Fruit fly (Drosophila melanogaster) whole organism, embryonic: Measurements from ENCODE around the gene Smu1.

Experiments
- Atf3 ChIP-seq: fragments of 200-800 bp; sonication (Bioruptor generic); optimal IDR thresholded peaks from 3 replicates; lab custom pipeline; 2016; ENCODE audit warnings: missing biosample characterization, missing genetic modification characterization
- Bteb2 ChIP-seq: fragments of 200-800 bp; sonication (Bioruptor generic); optimal IDR thresholded peaks from 2 replicates; lab custom pipeline; 2016; ENCODE audit warnings: missing biosample characterization, missing genetic modification characterization
- C15 ChIP-seq: fragments of 200-800 bp; sonication (Bioruptor generic); IDR thresholded peaks from 3 replicates; pipeline ENCODE4 v1.3.6; 2022; ENCODE audit warnings: missing biosample characterization, missing genetic modification characterization
- CG10654 ChIP-seq: fragments of 200-800 bp; sonication (Bioruptor generic); optimal IDR thresholded peaks from 2 replicates; lab custom pipeline; 2016; ENCODE audit warnings: missing biosample characterization, missing genetic modification characterization
- CG13123 ChIP-seq: fragments of 200-800 bp; sonication (Bioruptor generic); optimal IDR thresholded peaks from 2 replicates; lab custom pipeline; 2016; ENCODE audit warnings: missing biosample characterization, missing genetic modification characterization
- CG13624 ChIP-seq: fragments of 200-800 bp; sonication (Bioruptor generic); optimal IDR thresholded peaks from 2 replicates; lab custom pipeline; 2016; ENCODE audit warnings: missing biosample characterization, missing genetic modification characterization
- CG13775 ChIP-seq: fragments of 200-800 bp; sonication (Bioruptor generic); optimal IDR thresholded peaks from 3 replicates; lab custom pipeline; 2017; ENCODE audit warnings: missing biosample characterization, mild to moderate bottlenecking, missing genetic modification characterization
- CG14860 ChIP-seq: fragments of 200-800 bp; sonication (Bioruptor generic); IDR thresholded peaks from 3 replicates; pipeline ENCODE4 v1.3.6; 2022; ENCODE audit warnings: missing biosample characterization, missing genetic modification characterization; ENCODE audit not compliant: partially characterized antibody
- CG14965 ChIP-seq: fragments of 200-800 bp; sonication (Bioruptor generic); optimal IDR thresholded peaks from 2 replicates; lab custom pipeline; 2016; ENCODE audit warnings: missing biosample characterization, missing genetic modification characterization, borderline replicate concordance
- CG15011 ChIP-seq: fragments of 200-800 bp; sonication (Bioruptor generic); optimal IDR thresholded peaks from 3 replicates; lab custom pipeline; 2018; ENCODE audit warnings: missing biosample characterization, mild to moderate bottlenecking, missing genetic modification characterization
- CG1647 ChIP-seq: fragments of 200-800 bp; sonication (Bioruptor generic); optimal IDR thresholded peaks from 3 replicates; lab custom pipeline; 2016; ENCODE audit warnings: missing biosample characterization, missing genetic modification characterization
- CG17829 ChIP-seq: fragments of 200-800 bp; optimal IDR thresholded peaks from 2 replicates; lab custom pipeline; 2019; ENCODE audit warnings: missing biosample characterization, mild to moderate bottlenecking, missing genetic modification characterization, moderate library complexity
- CG17912 ChIP-seq: fragments of 200-800 bp; sonication (Bioruptor generic); optimal IDR thresholded peaks from 2 replicates; lab custom pipeline; 2018; ENCODE audit warnings: missing biosample characterization, mild to moderate bottlenecking, missing genetic modification characterization
- CG2120 ChIP-seq: fragments of 200-800 bp; sonication (Bioruptor generic); optimal IDR thresholded peaks from 3 replicates; lab custom pipeline; 2016; ENCODE audit warnings: missing biosample characterization, missing genetic modification characterization
- CG2202 ChIP-seq: fragments of 200-800 bp; sonication (Bioruptor generic); optimal IDR thresholded peaks from 2 replicates; lab custom pipeline; 2018; ENCODE audit warnings: missing biosample characterization, mild to moderate bottlenecking, missing genetic modification characterization
- CG32532 ChIP-seq: fragments of 200-800 bp; sonication (Bioruptor generic); IDR thresholded peaks from 2 replicates; pipeline ENCODE4 v1.3.6; 2022; ENCODE audit warnings: missing biosample characterization, missing genetic modification characterization
- CG3407 ChIP-seq: fragments of 200-800 bp; sonication (Bioruptor generic); optimal IDR thresholded peaks from 2 replicates; lab custom pipeline; 2018; ENCODE audit warnings: missing biosample characterization, mild to moderate bottlenecking, missing genetic modification characterization
- CG3838 ChIP-seq: fragments of 200-800 bp; sonication (Bioruptor generic); optimal IDR thresholded peaks from 3 replicates; lab custom pipeline; 2016; ENCODE audit warnings: missing biosample characterization, missing genetic modification characterization
- CG4360 ChIP-seq: fragments of 200-800 bp; sonication (Bioruptor generic); IDR thresholded peaks from 2 replicates; pipeline ENCODE4 v1.3.6; 2022; ENCODE audit warnings: missing biosample characterization, missing genetic modification characterization
- CG4730 ChIP-seq: fragments of 200-800 bp; sonication (Bioruptor generic); IDR thresholded peaks from 2 replicates; pipeline ENCODE4 v1.3.6; 2022; ENCODE audit warnings: missing biosample characterization, missing genetic modification characterization
- CG6175 ChIP-seq: fragments of 200-800 bp; sonication (Bioruptor generic); IDR thresholded peaks from 3 replicates; pipeline ENCODE4 v1.3.6; 2022; ENCODE audit warnings: missing biosample characterization, missing genetic modification characterization
- CG6689 ChIP-seq: fragments of 200-800 bp; sonication (Bioruptor generic); IDR thresholded peaks from 2 replicates; pipeline ENCODE4 v1.3.6; 2022; ENCODE audit warnings: missing biosample characterization, missing genetic modification characterization
- CG7556 ChIP-seq: fragments of 200-800 bp; sonication (Bioruptor generic); optimal IDR thresholded peaks from 2 replicates; lab custom pipeline; 2017; ENCODE audit warnings: missing biosample characterization, mild to moderate bottlenecking, missing genetic modification characterization
- CG8290 ChIP-seq, 3 experiments: fragments of 200-800 bp; sonication (Bioruptor generic); optimal IDR thresholded peaks; 2 replicates each; lab custom pipeline; 2016 to 2019; ENCODE audit warnings: missing biosample characterization in 3 of 3, missing genetic modification characterization in 3 of 3, mild to moderate bottlenecking in 2 of 3, moderate library complexity in 1 of 3
- CG8765 ChIP-seq: fragments of 200-800 bp; sonication (Bioruptor generic); IDR thresholded peaks from 2 replicates; pipeline ENCODE4 v1.3.6; 2022; ENCODE audit warnings: missing biosample characterization, missing genetic modification characterization
- Dad ChIP-seq: fragments of 200-800 bp; sonication (Bioruptor generic); optimal IDR thresholded peaks from 3 replicates; lab custom pipeline; 2016; ENCODE audit warnings: missing biosample characterization, missing genetic modification characterization
- Drgx ChIP-seq: fragments of 200-800 bp; sonication (Bioruptor generic); IDR thresholded peaks from 2 replicates; pipeline ENCODE4 v1.3.6; 2022; ENCODE audit warnings: missing biosample characterization, missing genetic modification characterization
- Hsf ChIP-seq: fragments of 200-800 bp; sonication (Bioruptor generic); optimal IDR thresholded peaks from 3 replicates; lab custom pipeline; 2016; ENCODE audit warnings: missing biosample characterization, missing genetic modification characterization
- Lpt ChIP-seq: fragments of >200 bp; optimal IDR thresholded peaks from 2 replicates; lab custom pipeline; 2018; ENCODE audit warnings: missing biosample characterization, missing genetic modification characterization
- Nf-YA ChIP-seq: fragments of 200-800 bp; sonication (Bioruptor generic); IDR thresholded peaks from 2 replicates; pipeline ENCODE4 v1.3.6; 2022; ENCODE audit warnings: missing biosample characterization, missing genetic modification characterization
- Taf1 ChIP-seq: fragments of 200-800 bp; sonication (Bioruptor generic); IDR thresholded peaks from 2 replicates; pipeline ENCODE4 v1.3.6; 2022; ENCODE audit warnings: missing biosample characterization, missing genetic modification characterization
- ac ChIP-seq: fragments of 200-800 bp; sonication (Bioruptor generic); optimal IDR thresholded peaks from 3 replicates; lab custom pipeline; 2017; ENCODE audit warnings: missing biosample characterization, mild to moderate bottlenecking, missing genetic modification characterization
- ash1 ChIP-seq: fragments of 200-800 bp; sonication (Bioruptor generic); optimal IDR thresholded peaks from 2 replicates; lab custom pipeline; 2018; ENCODE audit warnings: missing biosample characterization, mild to moderate bottlenecking, missing genetic modification characterization
- bbx ChIP-seq: fragments of 200-800 bp; sonication (Bioruptor generic); IDR thresholded peaks from 2 replicates; pipeline ENCODE4 v1.3.6; 2022; ENCODE audit warnings: missing biosample characterization, missing genetic modification characterization; ENCODE audit not compliant: partially characterized antibody
- btn ChIP-seq: fragments of 200-800 bp; sonication (Bioruptor generic); optimal IDR thresholded peaks from 2 replicates; lab custom pipeline; 2016; ENCODE audit warnings: missing biosample characterization, missing genetic modification characterization
- caup ChIP-seq: fragments of 200-800 bp; sonication (Bioruptor generic); optimal IDR thresholded peaks from 3 replicates; lab custom pipeline; 2017; ENCODE audit warnings: missing biosample characterization, mild to moderate bottlenecking, missing genetic modification characterization, moderate library complexity; ENCODE audit not compliant: severe bottlenecking
- crc ChIP-seq: fragments of 200-800 bp; sonication (Bioruptor generic); optimal IDR thresholded peaks from 2 replicates; lab custom pipeline; 2016; ENCODE audit warnings: missing biosample characterization, missing genetic modification characterization
- gro ChIP-seq: fragments of 200-800 bp; sonication (Bioruptor generic); optimal IDR thresholded peaks from 2 replicates; lab custom pipeline; 2016; ENCODE audit warnings: missing biosample characterization, missing genetic modification characterization
- ken ChIP-seq: fragments of 200-800 bp; sonication (Bioruptor generic); IDR thresholded peaks from 3 replicates; pipeline ENCODE4 v1.3.6; 2022; ENCODE audit warnings: missing biosample characterization, missing genetic modification characterization
- lab ChIP-seq: fragments of 200-800 bp; sonication (Bioruptor generic); optimal IDR thresholded peaks from 3 replicates; lab custom pipeline; 2017; ENCODE audit warnings: missing biosample characterization, missing genetic modification characterization, mild to moderate bottlenecking, moderate library complexity, missing genetic modification reagents
- oc ChIP-seq: fragments of 200-800 bp; sonication (Bioruptor generic); optimal IDR thresholded peaks from 2 replicates; lab custom pipeline; 2018; ENCODE audit warnings: missing biosample characterization, mild to moderate bottlenecking, missing genetic modification characterization, moderate library complexity
- prd ChIP-seq, 3 experiments: fragments of >200 bp in 2 of 3; fragments of 200-800 bp in 1 of 3; sonication (Bioruptor generic) in 1 of 3; optimal IDR thresholded peaks in 2 of 3; IDR thresholded peaks in 1 of 3; 2 replicates in 2 of 3; 3 replicates in 1 of 3; pipeline versions ENCODE4 v1.3.6 to Lab custom; 2017 to 2022; ENCODE audit warnings: missing biosample characterization in 1 of 3, missing genetic modification characterization in 1 of 3
- sd ChIP-seq: fragments of 200-800 bp; sonication (Bioruptor generic); optimal IDR thresholded peaks from 3 replicates; lab custom pipeline; 2018; ENCODE audit warnings: missing biosample characterization, mild to moderate bottlenecking, missing genetic modification characterization, moderate library complexity
- sim ChIP-seq: fragments of 200-800 bp; sonication (Bioruptor generic); IDR thresholded peaks from 2 replicates; pipeline ENCODE4 v1.3.6; 2022; ENCODE audit warnings: missing biosample characterization, missing genetic modification characterization
- stwl ChIP-seq: fragments of 200-800 bp; sonication (Bioruptor generic); optimal IDR thresholded peaks from 3 replicates; lab custom pipeline; 2018; ENCODE audit warnings: missing biosample characterization, mild to moderate bottlenecking, missing genetic modification characterization, moderate library complexity
- tio ChIP-seq: fragments of 200-800 bp; sonication (Bioruptor generic); optimal IDR thresholded peaks from 2 replicates; lab custom pipeline; 2017; ENCODE audit warnings: missing biosample characterization, missing genetic modification characterization, inconsistent platforms
- ttk ChIP-seq: fragments of 200-800 bp; sonication (Bioruptor generic); IDR thresholded peaks from 2 replicates; pipeline ENCODE4 v2.1.2; 2022; ENCODE audit warnings: missing biosample characterization, missing genetic modification characterization
- wek ChIP-seq: fragments of 200-800 bp; sonication (Bioruptor generic); optimal IDR thresholded peaks from 3 replicates; lab custom pipeline; 2018; ENCODE audit warnings: missing biosample characterization, mild to moderate bottlenecking, missing genetic modification characterization, moderate library complexity

Smu1 gene

dm6 chr3R:18997388-18998287, 16.5 kb upstream of the Smu1 start (continued):
- TF ChIP-seq ken (GFP tag; lab: Robert Waterston, UW) (peak; percentile 54; the same call in 2 of the 3 replicates), CG15011 (GFP tag; lab: Kevin White, UChicago) (peak; percentile 53), CG14965 (GFP tag; lab: Kevin White, UChicago) (no peak), Atf3 (peak; percentile 54), CG1647 (GFP tag; lab: Kevin White, UChicago) (peak; percentile 10), lab (GFP tag; lab: Kevin White, UChicago) (peak; percentile 26), Drgx (no peak), CG13123 (GFP tag; lab: Kevin White, UChicago) (peak; percentile 54), CG7556 (GFP tag; lab: Kevin White, UChicago) (peak; percentile 71), ttk (GFP tag; lab: Robert Waterston, UW) (no peak), Nf-YA (GFP tag; lab: Robert Waterston, UW) (no peak), CG4360 (peak; percentile 44; the same call in 1 of the 2 replicates), CG2202 (tag; lab: Kevin White, UChicago) (peak; percentile 99), Hsf (GFP tag; lab: Kevin White, UChicago) (peak; percentile 53), Dad (GFP tag; lab: Kevin White, UChicago) (no peak), CG3838 (GFP tag; lab: Kevin White, UChicago) (peak; percentile 80), CG4730 (GFP tag; lab: Robert Waterston, UW) (no peak), gro (GFP tag; lab: Kevin White, UChicago) (no peak), caup (peak; percentile 10), CG17912 (peak; percentile 82), tio (GFP tag; lab: Kevin White, UChicago) (peak; percentile 10), CG8765 (GFP tag; lab: Robert Waterston, UW) (no peak), stwl (no peak), bbx (GFP tag; lab: Robert Waterston, UW) (no peak), CG3407 (GFP tag; lab: Kevin White, UChicago) (peak; percentile 96), Lpt (GFP tag; lab: Kevin White, UChicago) (no peak), CG32532 (no peak), CG14860 (GFP tag; lab: Robert Waterston, UW) (no peak), CG10654 (GFP tag; lab: Kevin White, UChicago) (no peak), sim (GFP tag; lab: Robert Waterston, UW) (peak; percentile 77), CG6689 (GFP tag; lab: Robert Waterston, UW) (peak; percentile 29; the same call in 1 of the 2 replicates), prd (optimal IDR thresholded peaks at IDR 0.05; lab: Kevin White, UChicago) (no peak), prd (GFP tag; IDR thresholded peaks at IDR 0.05; lab: Robert Waterston, UW) (no peak), oc (tag; lab: Kevin White, UChicago) (peak; percentile 87), CG13624 (GFP tag; lab: Kevin White, UChicago) (no peak), ash1 (GFP tag; lab: Kevin White, UChicago) (no peak), C15 (GFP tag; lab: Robert Waterston, UW) (no peak), wek (peak; percentile 91), Taf1 (no peak), CG13775 (GFP tag; lab: Kevin White, UChicago) (peak; percentile 65), sd (peak; percentile 13), ac (GFP tag; lab: Kevin White, UChicago) (peak; percentile 96), Bteb2 (GFP tag; lab: Kevin White, UChicago) (peak; percentile 26), CG17829 (peak; percentile 26), CG6175 (GFP tag; lab: Robert Waterston, UW) (no peak), crc (no peak), btn (GFP tag; lab: Kevin White, UChicago) (no peak), CG2120 (GFP tag; lab: Kevin White, UChicago) (no peak), CG8290 (GFP tag; optimal IDR thresholded peaks at IDR 0.05; lab: Kevin White, UChicago) (no peak), CG8290 (tag; optimal IDR thresholded peaks at IDR 0.05; lab: Kevin White, UChicago) (peak; percentile 64 to 97)
